Worm (Caenorhabditis elegans): ENCODE results near the gene T04A8.7.

The T04A8.7 gene

DNA sequence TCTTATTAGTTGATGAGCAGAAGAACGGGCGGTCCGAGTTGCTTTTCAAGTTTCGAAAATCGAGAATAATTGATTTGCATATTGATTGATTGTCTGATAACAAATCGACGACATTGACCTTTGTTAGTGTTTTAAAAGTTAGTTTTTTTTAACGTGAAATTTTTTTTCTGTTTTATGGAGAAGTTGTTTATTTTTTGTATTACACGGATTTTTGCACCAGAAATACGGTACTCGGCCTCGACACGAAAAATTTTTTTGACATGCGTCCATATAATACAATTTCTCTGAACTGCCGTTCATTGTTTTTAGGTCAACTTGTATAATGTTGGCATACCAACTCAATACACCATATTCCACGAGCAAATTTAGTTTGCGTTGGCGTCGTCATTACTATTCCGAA lies 39.8 kb upstream of the T04A8.7 start, which contains the start of gene T23F11.2:
Gene T23F11.2 (minus strand): TSS at position 101 of the 400 bp plus-strand sequence.
- TF ChIP-seq mes-2 (tag; optimal IDR thresholded peaks at IDR 0.05; ENCODE audit: poor library complexity, severe bottlenecking): no peak
- no peak for TF ChIP-seq F49E8.2 (tag; optimal IDR thresholded peaks at IDR 0.05; ENCODE audit: borderline replicate concordance)
- TF ChIP-seq unc-62 (GFP tag; optimal IDR thresholded peaks at IDR 0.05 in 1 of 2): no peak
- no peak for TF ChIP-seq unc-62 (tag; optimal IDR thresholded peaks at IDR 0.05)
- no peak for TF ChIP-seq mxl-3 (GFP tag; optimal IDR thresholded peaks at IDR 0.05)
- TF ChIP-seq rbr-2 (tag; optimal IDR thresholded peaks at IDR 0.05): no peak
- TF ChIP-seq madf-9 (GFP tag; conservative IDR thresholded peaks at IDR 0.05): no peak
- no peak for TF ChIP-seq zip-2 (tag; optimal IDR thresholded peaks at IDR 0.05)
- no peak for TF ChIP-seq ZK337.2 (GFP tag; IDR thresholded peaks at IDR 0.05)
- TF ChIP-seq ceh-28 (tag; optimal IDR thresholded peaks at IDR 0.05): no peak
- no peak for TF ChIP-seq ztf-7 (tag; optimal IDR thresholded peaks at IDR 0.05)
- no peak for TF ChIP-seq D1046.2 (GFP tag; IDR thresholded peaks at IDR 0.05)
- TF ChIP-seq tra-1 (GFP tag; IDR thresholded peaks at IDR 0.05): no peak
- no peak for TF ChIP-seq lin-15B (tag; optimal IDR thresholded peaks at IDR 0.05)
- no peak for TF ChIP-seq daf-8 (GFP tag; IDR thresholded peaks at IDR 0.05)

DNA sequence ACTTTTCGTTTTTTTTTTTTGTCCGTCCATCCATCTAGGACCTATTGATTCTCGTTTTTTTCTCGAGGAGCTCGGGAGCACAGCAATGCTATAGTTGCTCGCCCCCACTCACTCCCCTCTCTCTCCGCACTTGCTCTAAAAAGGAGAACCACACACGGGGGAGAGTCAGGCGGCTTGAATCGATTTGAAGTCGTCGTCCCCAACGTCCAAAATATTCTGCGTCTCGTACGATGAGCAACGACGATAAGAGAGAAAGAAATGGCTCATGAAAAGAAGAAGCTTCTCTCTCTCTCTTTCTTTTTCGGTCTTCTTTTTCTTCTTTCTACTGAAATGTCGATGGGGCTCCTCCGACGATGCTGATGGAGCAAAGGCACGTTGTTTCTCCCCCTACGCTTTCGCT lies 38.7 kb upstream of the T04A8.7 start:
- peak in 1 of 2 experiments; percentile 28 for TF ChIP-seq hif-1 (tag; optimal IDR thresholded peaks at IDR 0.05)
- TF ChIP-seq dpl-1 (GFP tag; optimal IDR thresholded peaks at IDR 0.05): peak; percentile 18
- peak; percentile 63 for TF ChIP-seq mep-1 (tag; optimal IDR thresholded peaks at IDR 0.05)
- TF ChIP-seq dmd-6 (GFP tag; IDR thresholded peaks at IDR 0.05): 0 out of 2 replicates have a peak, but pooled peaks have one; percentile 5
- TF ChIP-seq spr-1 (tag; optimal IDR thresholded peaks at IDR 0.05): no peak
- TF ChIP-seq ctbp-1 (GFP tag; IDR thresholded peaks at IDR 0.05): peak; percentile 65; the same call in 1 of the 2 replicates
- TF ChIP-seq hlh-30 (tag; optimal IDR thresholded peaks at IDR 0.05; ENCODE audit: insufficient read depth): peak; percentile 81
- TF ChIP-seq fkh-10 (GFP tag; optimal IDR thresholded peaks at IDR 0.05): peak; percentile 62
- TF ChIP-seq nhr-102 (tag; optimal IDR thresholded peaks at IDR 0.05): no peak
- no peak for TF ChIP-seq mes-2 (tag; optimal IDR thresholded peaks at IDR 0.05; ENCODE audit: poor library complexity, severe bottlenecking)
- TF ChIP-seq hlh-11 (tag; optimal IDR thresholded peaks at IDR 0.05): peak; percentile 22
- TF ChIP-seq rbr-2 (tag; optimal IDR thresholded peaks at IDR 0.05): peak; percentile 82
- TF ChIP-seq lin-29 (GFP tag; IDR thresholded peaks at IDR 0.05): no peak
- peak; percentile 73 for TF ChIP-seq hmg-1.1 (GFP tag; IDR thresholded peaks at IDR 0.05)
- 0 out of 2 replicates have a peak, but pooled peaks have one; percentile 53 for TF ChIP-seq ceh-20 (GFP tag; IDR thresholded peaks at IDR 0.05)
- TF ChIP-seq daf-19 (GFP tag; conservative IDR thresholded peaks at IDR 0.05): no peak
- no peak for TF ChIP-seq fos-1 (tag; optimal IDR thresholded peaks at IDR 0.05)
- TF ChIP-seq dve-1 (tag; optimal IDR thresholded peaks at IDR 0.05; ENCODE audit: insufficient read depth): no peak
- no peak for TF ChIP-seq zip-11 (GFP tag; IDR thresholded peaks at IDR 0.05)
- TF ChIP-seq zfp-3 (GFP tag; conservative IDR thresholded peaks at IDR 0.05): no peak
- peak in 1 of 2 experiments; percentile 65 for TF ChIP-seq mdl-1 (tag; optimal IDR thresholded peaks at IDR 0.05)
- peak; percentile 9 for TF ChIP-seq nhr-11 (tag; optimal IDR thresholded peaks at IDR 0.05)
- TF ChIP-seq lsy-2 (tag; optimal IDR thresholded peaks at IDR 0.05): peak; percentile 5 to 61
- TF ChIP-seq aha-1 (tag): peak; percentile 97
- TF ChIP-seq egl-43 (GFP tag; IDR thresholded peaks at IDR 0.05): peak; percentile 69; the same call in 1 of the 2 replicates
- peak; percentile 53 for TF ChIP-seq ceh-28 (tag; optimal IDR thresholded peaks at IDR 0.05)
- no peak for TF ChIP-seq snpc-4 (tag; optimal IDR thresholded peaks at IDR 0.05)
- no peak for TF ChIP-seq ceh-44 (GFP tag; IDR thresholded peaks at IDR 0.05)
- no peak for TF ChIP-seq unc-39 (tag; optimal IDR thresholded peaks at IDR 0.05)
- TF ChIP-seq spr-3 (GFP tag; optimal IDR thresholded peaks at IDR 0.05): no peak
- TF ChIP-seq F37D6.2 (tag; optimal IDR thresholded peaks at IDR 0.05): peak; percentile 53
- no peak for TF ChIP-seq php-3 (GFP tag; IDR thresholded peaks at IDR 0.05)

Measured in whole organism, L4 larva.